Worm (Caenorhabditis elegans) whole organism, midembryonic: ENCODE results near the gene gst-28.

Experiments used
- T22C8.4 ChIP-seq: fragments of 200-800 bp; sonication (Bioruptor generic); IDR thresholded peaks from 2 replicates; pipeline ENCODE4 v1.3.6; 2022; ENCODE audit warnings: missing genetic modification characterization, missing compliant biosample characterization
- flt-1 ChIP-seq: fragments of 200-800 bp; sonication (Bioruptor generic); IDR thresholded peaks from 2 replicates; pipeline ENCODE4 v1.3.6; 2022; ENCODE audit warnings: missing genetic modification characterization, missing compliant biosample characterization
- klf-2 ChIP-seq: fragments of 200-800 bp; sonication (Bioruptor generic); conservative IDR thresholded peaks from 2 replicates; pipeline ENCODE4 v1.3.6; 2022; ENCODE audit warnings: missing genetic modification reagents, missing genetic modification characterization, missing compliant biosample characterization
- med-1 ChIP-seq: sonication (generic microtip); optimal IDR thresholded peaks from 2 replicates; lab custom pipeline; 2017; ENCODE audit warnings: missing genetic modification characterization, mild to moderate bottlenecking, missing compliant biosample characterization, antibody characterized with exemption, missing genetic modification reagents; ENCODE audit not compliant: insufficient read depth
- ref-1 ChIP-seq: fragments of 200-800 bp; sonication (Bioruptor generic); conservative IDR thresholded peaks from 2 replicates; pipeline ENCODE4 v1.3.6; 2022; ENCODE audit warnings: missing genetic modification reagents, missing genetic modification characterization, missing compliant biosample characterization
- tab-1 ChIP-seq: fragments of 200-800 bp; sonication (Bioruptor generic); IDR thresholded peaks from 2 replicates; pipeline ENCODE4 v1.3.6; 2022; ENCODE audit warnings: missing genetic modification characterization, missing compliant biosample characterization
- ztf-23 ChIP-seq: fragments of 200-800 bp; sonication (Bioruptor generic); IDR thresholded peaks from 2 replicates; pipeline ENCODE4 v1.3.6; 2022; ENCODE audit warnings: missing genetic modification reagents, missing genetic modification characterization, missing compliant biosample characterization

DNA sequence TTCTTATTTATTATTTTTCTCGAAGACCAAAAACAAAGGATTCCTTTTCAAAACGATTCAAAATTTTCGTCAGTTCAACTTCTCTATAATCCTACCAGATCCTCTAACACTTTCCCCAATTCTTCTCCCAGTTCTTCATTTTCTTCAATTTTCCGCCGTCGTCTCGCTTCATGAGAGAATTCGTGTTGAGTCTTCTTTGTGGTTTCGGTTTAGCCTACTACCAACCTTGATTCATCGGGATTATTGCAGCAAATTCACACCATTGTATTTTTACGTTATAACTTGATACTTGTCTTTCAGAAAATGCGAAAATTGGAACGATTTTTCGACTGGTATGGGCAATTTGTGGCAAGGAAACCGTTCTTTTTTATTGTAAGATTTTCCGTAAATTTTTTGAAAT lies 9.5 kb downstream of the gst-28 start, which contains the start of gene ptr-20:
- TF ChIP-seq flt-1 (GFP tag; lab: Robert Waterston, UW): no peak
- no peak for TF ChIP-seq T22C8.4 (GFP tag; lab: Robert Waterston, UW)
- no peak for TF ChIP-seq klf-2 (GFP tag; lab: Robert Waterston, UW)
- no peak for TF ChIP-seq ref-1
- TF ChIP-seq ztf-23 (GFP tag; lab: Robert Waterston, UW): no peak
- no peak for TF ChIP-seq med-1 (GFP tag; lab: Kevin White, UChicago)
- no peak for TF ChIP-seq tab-1 (GFP tag; lab: Robert Waterston, UW)
